Fruit fly (Drosophila melanogaster): ENCODE data around the gene Mnr.

Mnr gene

dm6 chrX:21323933-21324688 lies 43.1 kb upstream of the Mnr start, which contains the start of the genes Dd and CG1486 (continued):
- TF ChIP-seq CG12236 (GFP tag; optimal IDR thresholded peaks at IDR 0.05), result no peak
- TF ChIP-seq CG12104 (GFP tag; optimal IDR thresholded peaks at IDR 0.05), result peak; percentile 15
- no peak for TF ChIP-seq MTF-1 (GFP tag; optimal IDR thresholded peaks at IDR 0.05; ENCODE audit: borderline replicate concordance)
- TF ChIP-seq Nf-YC (tag; optimal IDR thresholded peaks at IDR 0.05), result peak; percentile 47
- no peak for TF ChIP-seq wdn (GFP tag; IDR thresholded peaks at IDR 0.05)
- peak; percentile 59; the same call in 2 of the 3 replicates for TF ChIP-seq zen2 (GFP tag; IDR thresholded peaks at IDR 0.05; ENCODE audit: partially characterized antibody)
- TF ChIP-seq CG10366 (GFP tag; IDR thresholded peaks at IDR 0.05), result no peak
- TF ChIP-seq BEAF-32 (GFP tag; optimal IDR thresholded peaks at IDR 0.05), result peak; percentile 98
- TF ChIP-seq sr (GFP tag; IDR thresholded peaks at IDR 0.05), result no peak
- TF ChIP-seq insv (GFP tag; optimal IDR thresholded peaks at IDR 0.05), result peak in 1 of 2 experiments; percentile 2
- TF ChIP-seq CG8924 (tag; optimal IDR thresholded peaks at IDR 0.05), result peak; percentile 82
- TF ChIP-seq mam (GFP tag; optimal IDR thresholded peaks at IDR 0.05), result no peak
- TF ChIP-seq CG3838 (GFP tag; optimal IDR thresholded peaks at IDR 0.05), result no peak
- no peak for TF ChIP-seq wek (GFP tag; optimal IDR thresholded peaks at IDR 0.05)
- TF ChIP-seq Abd-B (GFP tag; optimal IDR thresholded peaks at IDR 0.05), result peak; percentile 26
- TF ChIP-seq CG2712 (tag; optimal IDR thresholded peaks at IDR 0.05), result peak; percentile 32
- TF ChIP-seq aop (GFP tag; IDR thresholded peaks at IDR 0.05), result no peak
- TF ChIP-seq YL-1 (GFP tag; optimal IDR thresholded peaks at IDR 0.05), result peak; percentile 34
- peak; percentile 16 for TF ChIP-seq Ets65A (GFP tag)
- peak; percentile 66 for TF ChIP-seq bigmax (GFP tag; optimal IDR thresholded peaks at IDR 0.05)
- no peak for TF ChIP-seq Hey (tag; optimal IDR thresholded peaks at IDR 0.05)
- TF ChIP-seq CG8478 (optimal IDR thresholded peaks at IDR 0.05), result peak; percentile 94
- no peak for TF ChIP-seq Fer1 (GFP tag; optimal IDR thresholded peaks at IDR 0.05)
- peak in 1 of 2 experiments; percentile 1 for TF ChIP-seq dpn (GFP tag; optimal IDR thresholded peaks at IDR 0.05)
- no peak for TF ChIP-seq Bdp1 (GFP tag; optimal IDR thresholded peaks at IDR 0.05)
- no peak for TF ChIP-seq CG31365 (tag; optimal IDR thresholded peaks at IDR 0.05)
- no peak for TF ChIP-seq lola (GFP tag; optimal IDR thresholded peaks at IDR 0.05)
- TF ChIP-seq CG12942 (GFP tag; optimal IDR thresholded peaks at IDR 0.05), result no peak
- TF ChIP-seq CG5245 (GFP tag; optimal IDR thresholded peaks at IDR 0.05), result no peak
- TF ChIP-seq CG7556 (GFP tag; optimal IDR thresholded peaks at IDR 0.05), result no peak
- TF ChIP-seq CG8944 (GFP tag; optimal IDR thresholded peaks at IDR 0.05), result no peak
- TF ChIP-seq CG13775 (GFP tag; optimal IDR thresholded peaks at IDR 0.05), result no peak
- no peak for TF ChIP-seq Hmr (GFP tag; optimal IDR thresholded peaks at IDR 0.05)
- TF ChIP-seq Sry-δ (GFP tag; optimal IDR thresholded peaks at IDR 0.05), result peak; percentile 90
- TF ChIP-seq CG8765 (GFP tag; IDR thresholded peaks at IDR 0.05), result no peak
- no peak for TF ChIP-seq CG11723 (GFP tag; optimal IDR thresholded peaks at IDR 0.05)
- no peak for TF ChIP-seq prd (optimal IDR thresholded peaks at IDR 0.05)
- TF ChIP-seq prd (GFP tag; IDR thresholded peaks at IDR 0.05), result no peak
- no peak for TF ChIP-seq Hr39 (optimal IDR thresholded peaks at IDR 0.05)
- TF ChIP-seq nmo (GFP tag; optimal IDR thresholded peaks at IDR 0.05), result peak; percentile 76
- TF ChIP-seq CG8290 (GFP tag; optimal IDR thresholded peaks at IDR 0.05), result no peak
- TF ChIP-seq CG8290 (tag; optimal IDR thresholded peaks at IDR 0.05), result no peak
- no peak for TF ChIP-seq zf30C (GFP tag; optimal IDR thresholded peaks at IDR 0.05)
- TF ChIP-seq CG9215 (GFP tag; IDR thresholded peaks at IDR 0.05), result no peak
- no peak for TF ChIP-seq CG4730 (GFP tag; IDR thresholded peaks at IDR 0.05)
- TF ChIP-seq kay (GFP tag; optimal IDR thresholded peaks at IDR 0.05), result peak; percentile 55
- no peak for TF ChIP-seq TFAM (GFP tag; optimal IDR thresholded peaks at IDR 0.05)
- peak; percentile 74 for TF ChIP-seq CG2116 (GFP tag; optimal IDR thresholded peaks at IDR 0.05)
- TF ChIP-seq yki (optimal IDR thresholded peaks at IDR 0.05), result peak; percentile 9
- no peak for TF ChIP-seq slou (GFP tag; optimal IDR thresholded peaks at IDR 0.05)
- TF ChIP-seq CG3726 (GFP tag; IDR thresholded peaks at IDR 0.05), result no peak
- TF ChIP-seq CG14710 (tag; optimal IDR thresholded peaks at IDR 0.05), result peak; percentile 79

All from whole organism, embryonic.